Worm (Caenorhabditis elegans) whole organism, L4 larva: Measurements from ENCODE around the gene eif-1.A.

ENCODE experiments used
- T20F7.1 ChIP-seq: fragments of 200-800 bp; sonication (Bioruptor generic); optimal IDR thresholded peaks from 2 replicates; lab custom pipeline; 2018; ENCODE audit warnings: mild to moderate bottlenecking, missing genetic modification characterization, missing compliant biosample characterization
- T26A8.4 ChIP-seq: fragments of 200-800 bp; sonication (Bioruptor generic); IDR thresholded peaks from 2 replicates; pipeline ENCODE4 v1.3.6; 2022; ENCODE audit warnings: missing genetic modification characterization, missing compliant biosample characterization
- Y48G9A.11 ChIP-seq: fragments of 200-800 bp; sonication (Bioruptor generic); IDR thresholded peaks from 2 replicates; pipeline ENCODE4 v1.3.6; 2022; ENCODE audit warnings: missing genetic modification reagents, missing genetic modification characterization, missing compliant biosample characterization
- Y5F2A.4 ChIP-seq: fragments of 200-800 bp; sonication (Bioruptor generic); optimal IDR thresholded peaks from 2 replicates; lab custom pipeline; 2018; ENCODE audit warnings: mild to moderate bottlenecking, missing genetic modification characterization, missing compliant biosample characterization
- aly-2 ChIP-seq: sonication (generic microtip); optimal IDR thresholded peaks from 2 replicates; lab custom pipeline; 2018; ENCODE audit warnings: missing biosample characterization, missing genetic modification characterization
- daf-16 ChIP-seq, 3 experiments: sonication (generic microtip); optimal IDR thresholded peaks; 2 replicates each; lab custom pipeline; 2016 to 2017; ENCODE audit warnings: missing genetic modification characterization in 3 of 3, missing genetic modification reagents in 3 of 3, mild to moderate bottlenecking in 2 of 3, missing compliant biosample characterization in 2 of 3, missing biosample characterization in 1 of 3, moderate library complexity in 1 of 3
- dmd-6 ChIP-seq: fragments of 200-800 bp; sonication (Bioruptor generic); IDR thresholded peaks from 2 replicates; pipeline ENCODE4 v1.3.6; 2022; ENCODE audit warnings: missing genetic modification reagents, missing genetic modification characterization, missing compliant biosample characterization
- dpl-1 ChIP-seq: fragments of 150-350 bp; optimal IDR thresholded peaks from 2 replicates; lab custom pipeline; 2014; ENCODE audit warnings: missing biosample characterization, missing genetic modification reagents, missing genetic modification characterization
- dve-1 ChIP-seq: sonication (generic microtip); optimal IDR thresholded peaks from 2 replicates; lab custom pipeline; 2017; ENCODE audit warnings: antibody characterized with exemption, mild to moderate bottlenecking, missing genetic modification characterization, missing compliant biosample characterization; ENCODE audit not compliant: insufficient read depth
- fkh-10 ChIP-seq: fragments of 150-350 bp; optimal IDR thresholded peaks from 2 replicates; lab custom pipeline; 2014; ENCODE audit warnings: missing biosample characterization, missing genetic modification reagents, missing genetic modification characterization
- hif-1 ChIP-seq, 2 experiments: sonication (generic microtip); optimal IDR thresholded peaks; 2 replicates each; lab custom pipeline; 2016 to 2017; ENCODE audit warnings: missing compliant biosample characterization in 2 of 2, missing genetic modification characterization in 2 of 2, missing genetic modification reagents in 2 of 2, missing genotype in 2 of 2, mild to moderate bottlenecking in 1 of 2
- hlh-11 ChIP-seq: fragments of 200-800 bp; sonication (Bioruptor generic); optimal IDR thresholded peaks from 2 replicates; lab custom pipeline; 2018; ENCODE audit warnings: mild to moderate bottlenecking, missing genetic modification characterization, missing compliant biosample characterization
- hlh-30 ChIP-seq: sonication (generic microtip); optimal IDR thresholded peaks from 2 replicates; lab custom pipeline; 2017; ENCODE audit warnings: antibody characterized with exemption, mild to moderate bottlenecking, missing genetic modification characterization, missing compliant biosample characterization; ENCODE audit not compliant: insufficient read depth
- lin-13 ChIP-seq: fragments of 150-350 bp; optimal IDR thresholded peaks from 2 replicates; lab custom pipeline; 2014; ENCODE audit warnings: missing biosample characterization, missing genetic modification reagents, missing genetic modification characterization
- lin-38 ChIP-seq: fragments of 200-800 bp; sonication (Bioruptor generic); IDR thresholded peaks from 2 replicates; pipeline ENCODE4 v1.3.6; 2022; ENCODE audit warnings: missing genetic modification reagents, missing genetic modification characterization, missing compliant biosample characterization
- lin-39 ChIP-seq: fragments of 150-350 bp; optimal IDR thresholded peaks from 2 replicates; lab custom pipeline; 2014; ENCODE audit warnings: missing biosample characterization, missing genetic modification reagents, missing genetic modification characterization
- lsy-2 ChIP-seq, 2 experiments: fragments of 150-350 bp in 1 of 2; sonication (generic microtip) in 1 of 2; optimal IDR thresholded peaks; 2 replicates each; lab custom pipeline; 2014 to 2017; ENCODE audit warnings: missing biosample characterization in 2 of 2, missing genetic modification characterization in 2 of 2
- mdt-29 ChIP-seq: fragments of 200-800 bp; sonication (Bioruptor generic); IDR thresholded peaks from 2 replicates; pipeline ENCODE4 v1.3.6; 2022; ENCODE audit warnings: missing genetic modification reagents, missing genetic modification characterization, missing compliant biosample characterization
- mep-1 ChIP-seq: fragments of 150-350 bp; sonication (generic microtip); optimal IDR thresholded peaks from 3 replicates; lab custom pipeline; 2014; ENCODE audit warnings: missing biosample characterization, missing genetic modification characterization
- mes-2 ChIP-seq: sonication (generic microtip); optimal IDR thresholded peaks from 2 replicates; lab custom pipeline; 2016; ENCODE audit warnings: missing genotype, mild to moderate bottlenecking, missing genetic modification characterization, missing compliant biosample characterization; ENCODE audit not compliant: poor library complexity, severe bottlenecking
- nhr-28 ChIP-seq: fragments of 150-350 bp; optimal IDR thresholded peaks from 2 replicates; lab custom pipeline; 2014; ENCODE audit warnings: missing biosample characterization, missing genetic modification characterization
- nhr-6 ChIP-seq: fragments of 150-350 bp; optimal IDR thresholded peaks from 2 replicates; lab custom pipeline; 2014; ENCODE audit warnings: missing biosample characterization, missing genetic modification characterization
- nhr-77 ChIP-seq: fragments of 150-350 bp; optimal IDR thresholded peaks from 2 replicates; lab custom pipeline; 2014; ENCODE audit warnings: missing biosample characterization, missing genetic modification characterization
- pqm-1 ChIP-seq: sonication (generic microtip); optimal IDR thresholded peaks from 2 replicates; lab custom pipeline; 2017; ENCODE audit warnings: missing biosample characterization, missing genetic modification characterization
- rbr-2 ChIP-seq: sonication (generic microtip); optimal IDR thresholded peaks from 2 replicates; lab custom pipeline; 2016; ENCODE audit warnings: missing genotype, missing genetic modification characterization, missing compliant biosample characterization
- set-16 ChIP-seq: fragments of 200-800 bp; sonication (Bioruptor generic); IDR thresholded peaks from 2 replicates; pipeline ENCODE4 v1.3.6; 2022; ENCODE audit warnings: missing genetic modification reagents, missing genetic modification characterization, missing compliant biosample characterization
- snpc-1.2 ChIP-seq: fragments of 200-800 bp; sonication (Bioruptor generic); IDR thresholded peaks from 2 replicates; pipeline ENCODE4 v1.3.6; 2022; ENCODE audit warnings: missing genetic modification reagents, missing genetic modification characterization, missing compliant biosample characterization
- tag-97 ChIP-seq: fragments of 200-800 bp; sonication (Bioruptor generic); IDR thresholded peaks from 2 replicates; pipeline ENCODE4 v1.3.6; 2022; ENCODE audit warnings: missing genetic modification characterization, missing compliant biosample characterization
- tra-1 ChIP-seq: fragments of 200-800 bp; sonication (Bioruptor generic); IDR thresholded peaks from 2 replicates; pipeline ENCODE4 v1.3.6; 2022; ENCODE audit warnings: missing genetic modification reagents, missing genetic modification characterization, missing compliant biosample characterization
- unc-62 ChIP-seq, 3 experiments: fragments of 150-350 bp in 1 of 3; sonication (generic microtip); optimal IDR thresholded peaks in 2 of 3; peaks in 1 of 3; 1 replicate in 1 of 3; 2 replicates in 2 of 3; lab custom pipeline; 2014 to 2017; ENCODE audit warnings: missing biosample characterization in 3 of 3, missing genetic modification characterization in 3 of 3, missing genetic modification reagents in 3 of 3, missing genotype in 1 of 3
- zag-1 ChIP-seq: fragments of 150-350 bp; optimal IDR thresholded peaks from 2 replicates; lab custom pipeline; 2014; ENCODE audit warnings: missing biosample characterization, missing genetic modification characterization

Gene eif-1.A

DNA sequence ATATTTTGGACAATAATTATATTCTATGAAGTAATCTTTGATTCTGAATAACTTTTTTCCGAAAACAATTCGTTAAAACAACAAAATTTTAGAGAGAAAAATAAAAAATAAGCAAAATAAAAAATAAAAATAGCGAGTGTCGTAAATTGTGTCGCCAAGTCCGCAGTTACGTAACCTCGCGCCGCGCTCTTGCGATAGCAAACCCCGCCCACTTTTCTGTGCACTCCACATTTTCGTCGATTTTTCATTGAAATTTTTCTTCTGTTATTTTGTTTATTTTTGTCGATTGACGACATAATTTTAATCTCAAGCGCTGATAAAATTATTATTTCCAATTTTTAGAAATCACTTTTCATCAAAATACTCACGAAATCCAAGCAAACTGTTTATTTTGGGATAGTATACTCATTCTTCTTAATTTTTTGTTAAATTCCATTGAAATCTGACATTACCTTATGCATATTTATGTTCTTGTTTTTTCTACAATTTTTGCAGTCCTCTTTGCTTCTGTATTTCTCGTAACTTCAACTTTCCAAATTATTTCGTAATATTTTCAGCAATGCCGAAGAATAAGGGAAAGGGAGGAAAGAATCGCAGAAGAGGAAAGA, at the start of gene eif-1.A:
Gene eif-1.A (plus strand): TSS at position 558 of the 608 bp plus-strand sequence.
- TF ChIP-seq hlh-11 (tag; lab: Kevin White, UChicago), result peak; percentile 29
- TF ChIP-seq nhr-28, result peak; percentile 51
- peak in 1 of 2 experiments; percentile 85 for TF ChIP-seq lsy-2 (tag; optimal IDR thresholded peaks at IDR 0.05; lab: Kevin White, UChicago)
- no peak for TF ChIP-seq T26A8.4 (GFP tag; lab: Robert Waterston, UW)
- no peak for TF ChIP-seq hif-1 (tag; optimal IDR thresholded peaks at IDR 0.05; lab: Kevin White, UChicago)
- TF ChIP-seq hlh-30 (tag; lab: Kevin White, UChicago), result peak; percentile 26
- peak; percentile 45 for TF ChIP-seq nhr-6 (tag; lab: Kevin White, UChicago)
- no peak for TF ChIP-seq daf-16 (GFP tag; optimal IDR thresholded peaks at IDR 0.05; lab: Kevin White, UChicago)
- peak; percentile 40 for TF ChIP-seq daf-16 (tag; optimal IDR thresholded peaks at IDR 0.05; lab: Kevin White, UChicago)
- peak; percentile 47 for TF ChIP-seq dpl-1 (GFP tag; lab: Kevin White, UChicago)
- no peak for TF ChIP-seq T20F7.1 (GFP tag; lab: Kevin White, UChicago)
- TF ChIP-seq snpc-1.2 (GFP tag; lab: Robert Waterston, UW), result peak; percentile 24; the same call in 1 of the 2 replicates
- no peak for TF ChIP-seq Y48G9A.11
- TF ChIP-seq mep-1 (tag; lab: Kevin White, UChicago), result peak; percentile 61
- TF ChIP-seq lin-38 (GFP tag; lab: Robert Waterston, UW), result peak; percentile 66
- peak; percentile 30 for TF ChIP-seq nhr-77 (tag; lab: Kevin White, UChicago)
- TF ChIP-seq mes-2 (tag; lab: Kevin White, UChicago), result peak; percentile 87
- no peak for TF ChIP-seq aly-2
- peak; percentile 24 for TF ChIP-seq rbr-2 (tag; lab: Kevin White, UChicago)
- peak; percentile 37 for TF ChIP-seq dve-1

DNA sequence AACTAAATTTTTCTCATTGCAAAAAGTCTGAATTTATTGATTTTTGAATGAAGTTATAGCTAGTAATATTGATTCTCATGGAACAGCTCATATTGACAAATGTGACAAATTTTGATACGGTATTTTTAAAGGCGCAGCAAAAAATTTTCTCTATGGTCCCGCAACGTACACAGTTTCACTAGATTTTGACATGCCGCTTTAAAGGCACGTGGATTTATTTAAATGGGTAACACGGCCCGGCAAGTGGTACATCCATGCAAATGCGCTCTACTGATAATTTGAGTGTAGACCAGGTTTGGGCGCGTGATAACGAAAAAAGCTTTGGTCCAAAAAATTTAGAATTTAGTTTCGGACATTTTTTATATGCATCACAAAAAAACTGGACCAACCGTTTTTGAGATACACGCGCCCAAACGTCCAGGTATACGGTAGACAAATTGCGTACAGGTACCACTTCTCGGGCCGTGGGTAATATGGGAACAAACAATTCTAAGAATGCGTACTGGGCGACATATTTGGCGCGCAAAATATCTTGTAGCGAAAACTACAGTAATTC, 47.7 kb upstream of the eif-1.A start:
- TF ChIP-seq lin-38 (GFP tag; lab: Robert Waterston, UW) (peak; percentile 83), snpc-1.2 (GFP tag; lab: Robert Waterston, UW) (0 out of 2 replicates have a peak, but pooled peaks have one; percentile 34)

DNA sequence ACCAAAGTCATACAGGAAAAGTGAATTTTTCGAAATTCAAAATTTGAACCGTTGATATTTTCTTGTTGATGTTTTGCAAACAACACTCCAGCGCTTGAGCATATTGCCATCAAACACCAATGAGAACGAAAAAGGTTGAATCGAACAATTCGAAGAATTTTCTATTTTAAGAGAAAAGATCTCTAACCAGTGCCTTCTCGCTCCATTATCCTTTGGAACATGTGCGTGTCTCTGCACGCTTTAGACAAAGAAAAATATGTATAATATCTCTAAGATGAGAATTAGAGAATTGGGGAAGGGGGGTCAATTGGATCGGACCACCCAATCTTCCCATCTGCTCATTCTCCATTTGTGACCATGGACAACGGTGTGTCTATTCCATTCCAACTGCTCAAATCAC, 46.9 kb upstream of the eif-1.A start, which contains the start of gene Y17G9B.2:
Gene Y17G9B.2 (plus strand): TSS at position 301 of the 400 bp plus-strand sequence.
- no peak for TF ChIP-seq Y5F2A.4
- no peak for TF ChIP-seq lin-39 (tag; lab: Kevin White, UChicago)
- TF ChIP-seq set-16, result no peak
- TF ChIP-seq tra-1, result no peak

DNA sequence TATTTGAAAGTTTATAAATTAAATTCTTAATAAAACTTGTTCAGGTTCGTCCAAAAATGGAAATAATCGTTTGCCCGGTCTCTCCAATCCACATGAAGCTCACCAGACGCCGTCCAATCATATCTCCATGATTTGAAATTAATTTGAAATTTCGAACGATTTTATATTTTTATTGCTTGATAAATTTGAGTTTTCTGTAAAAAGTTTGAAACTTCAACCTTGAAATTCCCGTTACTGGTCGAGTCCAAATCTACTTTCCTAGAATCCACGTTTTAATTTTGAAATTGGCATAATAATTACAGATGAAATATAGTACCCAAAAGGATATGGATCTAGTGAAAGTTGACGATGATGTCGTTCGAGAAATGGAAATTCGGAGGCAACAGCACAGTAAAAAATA, 46.3 kb upstream of the eif-1.A start, which contains the start of gene npp-26:
Gene npp-26 (plus strand): TSS at position 301 of the 400 bp plus-strand sequence.
- TF ChIP-seq unc-62 (GFP tag; optimal IDR thresholded peaks at IDR 0.05 in 1 of 2; lab: Kevin White, UChicago) (peak in 1 of 2 experiments; percentile 14), unc-62 (tag; optimal IDR thresholded peaks at IDR 0.05; lab: Kevin White, UChicago) (no peak), tag-97 (GFP tag; lab: Robert Waterston, UW) (no peak)

ce11 chrIV:4771792-4772191, 38.9 kb upstream of the eif-1.A start, which contains the start of gene R11E3.2:
R11E3.2 (plus strand) TSS chrIV:4772092.
- TF ChIP-seq dpl-1 (GFP tag; lab: Kevin White, UChicago) (no peak), pqm-1 (tag; lab: Kevin White, UChicago) (peak; percentile 28)

DNA sequence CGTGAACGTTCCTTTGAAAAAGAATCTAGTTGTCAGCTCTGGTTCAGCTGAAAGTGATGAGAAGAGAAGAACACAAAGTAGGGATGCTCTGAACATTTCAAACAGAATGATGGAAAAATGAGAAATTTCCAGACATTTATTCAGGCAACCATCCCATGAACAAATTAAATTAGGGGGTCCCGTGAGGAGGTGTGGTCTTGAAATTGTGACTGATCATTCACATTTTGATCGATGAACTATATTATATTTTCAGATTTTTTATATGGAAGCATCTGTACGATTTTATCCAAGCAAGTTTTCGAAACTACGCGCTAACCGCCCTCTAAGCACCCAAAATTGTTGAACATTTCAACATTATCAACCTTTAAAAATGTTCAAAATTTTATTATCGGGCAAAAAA, 34.7 kb upstream of the eif-1.A start, which contains the start of gene R11E3.19:
Gene R11E3.19 (minus strand): TSS at position 101 of the 400 bp plus-strand sequence.
- no peak for TF ChIP-seq pqm-1 (tag; lab: Kevin White, UChicago)
- no peak for TF ChIP-seq unc-62 (GFP tag; optimal IDR thresholded peaks at IDR 0.05 in 1 of 2; lab: Kevin White, UChicago)
- no peak for TF ChIP-seq unc-62 (tag; optimal IDR thresholded peaks at IDR 0.05; lab: Kevin White, UChicago)
- TF ChIP-seq lin-13, result no peak
- TF ChIP-seq fkh-10 (GFP tag; lab: Kevin White, UChicago), result no peak
- no peak for TF ChIP-seq mdt-29 (GFP tag; lab: Robert Waterston, UW)
- TF ChIP-seq zag-1 (tag; lab: Kevin White, UChicago), result no peak
- no peak for TF ChIP-seq hif-1 (tag; optimal IDR thresholded peaks at IDR 0.05; lab: Kevin White, UChicago)
- no peak for TF ChIP-seq dmd-6 (GFP tag; lab: Robert Waterston, UW)
- TF ChIP-seq snpc-1.2 (GFP tag; lab: Robert Waterston, UW), result no peak
